Worm (Caenorhabditis elegans): Measurements from ENCODE around the gene C28D4.8.

- TF ChIP-seq ama-1 (optimal IDR thresholded peaks at IDR 0.05): no peak
- no peak for TF ChIP-seq nhr-19 (GFP tag; conservative IDR thresholded peaks at IDR 0.05)
- no peak for TF ChIP-seq nhr-76 (tag; optimal IDR thresholded peaks at IDR 0.05)
- no peak for TF ChIP-seq nhr-237 (tag; optimal IDR thresholded peaks at IDR 0.05)
- no peak for TF ChIP-seq skn-1 (tag; optimal IDR thresholded peaks at IDR 0.05)
- no peak for TF ChIP-seq zip-4 (GFP tag; optimal IDR thresholded peaks at IDR 0.05)
- peak in 1 of 2 experiments; percentile 67 for TF ChIP-seq ztf-11 (tag; optimal IDR thresholded peaks at IDR 0.05)
- TF ChIP-seq lsy-2 (tag; optimal IDR thresholded peaks at IDR 0.05): no peak
- no peak for TF ChIP-seq mep-1 (tag; optimal IDR thresholded peaks at IDR 0.05)
- no peak for TF ChIP-seq pqm-1 (tag; optimal IDR thresholded peaks at IDR 0.05)
- no peak for TF ChIP-seq lir-3 (tag; optimal IDR thresholded peaks at IDR 0.05; ENCODE audit: poor library complexity)
Observed at ce11 chrIV:9770798-9771197, 22.6 kb upstream of the C28D4.8 start.
